Worm (Caenorhabditis elegans): ENCODE data around the gene nhr-150.
A peak's percentile ranks its signal among the peaks of the same experiment; 100 is the strongest.

Gene nhr-150

ce11 chrV:15498434-15498833 is 17.2 kb upstream of the nhr-150 start, which contains the start of gene C06B8.7:
C06B8.7 (plus strand) TSS chrV:15498734.
- TF ChIP-seq zip-11 (GFP tag; IDR thresholded peaks at IDR 0.05) (no peak), dmd-9 (GFP tag; IDR thresholded peaks at IDR 0.05) (no peak), unc-130 (GFP tag; optimal IDR thresholded peaks at IDR 0.05) (no peak), egl-43 (GFP tag; IDR thresholded peaks at IDR 0.05) (no peak), fkh-10 (GFP tag; optimal IDR thresholded peaks at IDR 0.05) (no peak), dpl-1 (GFP tag; optimal IDR thresholded peaks at IDR 0.05) (no peak), skn-1 (tag; optimal IDR thresholded peaks at IDR 0.05) (no peak), spr-3 (GFP tag; optimal IDR thresholded peaks at IDR 0.05) (no peak), hif-1 (tag; optimal IDR thresholded peaks at IDR 0.05) (no peak), egl-27 (tag; optimal IDR thresholded peaks at IDR 0.05) (no peak), dmd-8 (GFP tag; IDR thresholded peaks at IDR 0.05) (no peak), jun-1 (tag; optimal IDR thresholded peaks at IDR 0.05) (no peak), ceh-44 (GFP tag; IDR thresholded peaks at IDR 0.05) (no peak), rbr-2 (tag; optimal IDR thresholded peaks at IDR 0.05) (no peak), F49E8.2 (tag; optimal IDR thresholded peaks at IDR 0.05; ENCODE audit: borderline replicate concordance) (no peak), T26A8.4 (GFP tag; IDR thresholded peaks at IDR 0.05) (no peak)

DNA sequence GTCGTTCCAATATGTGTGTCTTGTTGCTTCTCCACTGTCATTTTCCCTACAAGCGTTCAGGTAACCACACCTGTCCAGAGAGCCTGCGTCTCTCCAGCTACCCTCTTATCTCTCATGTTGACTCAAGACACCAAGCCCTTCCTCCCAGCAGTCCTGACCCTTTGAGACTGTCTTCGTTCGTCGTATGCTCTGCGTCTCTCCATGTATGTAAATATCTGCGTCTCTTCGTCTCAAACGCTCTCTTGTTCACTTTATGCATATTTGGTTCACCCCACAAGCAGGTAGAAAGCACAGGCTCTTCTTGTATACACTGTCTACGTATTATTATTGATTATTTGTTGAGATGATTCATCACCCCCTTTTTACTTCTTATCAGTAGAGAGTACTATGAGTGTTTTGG is 16.5 kb upstream of the nhr-150 start:
- TF ChIP-seq nhr-10 (tag; optimal IDR thresholded peaks at IDR 0.05) (no peak), dmd-6 (GFP tag; IDR thresholded peaks at IDR 0.05) (no peak; the same call in 1 of the 2 replicates), hif-1 (tag; optimal IDR thresholded peaks at IDR 0.05) (no peak), mdl-1 (tag; optimal IDR thresholded peaks at IDR 0.05) (no peak), hlh-30 (tag; optimal IDR thresholded peaks at IDR 0.05; ENCODE audit: insufficient read depth) (no peak), pqm-1 (tag; optimal IDR thresholded peaks at IDR 0.05) (peak; percentile 59), madf-9 (GFP tag; conservative IDR thresholded peaks at IDR 0.05) (no peak), fos-1 (tag; optimal IDR thresholded peaks at IDR 0.05) (peak; percentile 56), saeg-2 (GFP tag; IDR thresholded peaks at IDR 0.05) (no peak), aha-1 (tag) (no peak), nhr-48 (tag; optimal IDR thresholded peaks at IDR 0.05) (peak; percentile 71), gei-8 (GFP tag; optimal IDR thresholded peaks at IDR 0.05) (no peak), nhr-102 (tag; optimal IDR thresholded peaks at IDR 0.05) (no peak), unc-39 (tag; optimal IDR thresholded peaks at IDR 0.05) (no peak), ceh-28 (tag; optimal IDR thresholded peaks at IDR 0.05) (peak; percentile 17), nhr-77 (tag; optimal IDR thresholded peaks at IDR 0.05) (no peak), lim-7 (GFP tag; IDR thresholded peaks at IDR 0.05) (no peak), ama-1 (optimal IDR thresholded peaks at IDR 0.05) (no peak), mes-2 (tag; optimal IDR thresholded peaks at IDR 0.05; ENCODE audit: poor library complexity, severe bottlenecking) (peak; percentile 42), vab-7 (GFP tag; IDR thresholded peaks at IDR 0.05) (no peak), egl-43 (GFP tag; IDR thresholded peaks at IDR 0.05) (no peak), nhr-6 (tag; optimal IDR thresholded peaks at IDR 0.05) (peak; percentile 89), ctbp-1 (GFP tag; IDR thresholded peaks at IDR 0.05) (no peak), T20F7.1 (GFP tag; optimal IDR thresholded peaks at IDR 0.05) (no peak), lin-39 (tag; optimal IDR thresholded peaks at IDR 0.05) (no peak), zag-1 (tag; optimal IDR thresholded peaks at IDR 0.05) (no peak), egl-27 (tag; optimal IDR thresholded peaks at IDR 0.05) (no peak), lin-29 (GFP tag; IDR thresholded peaks at IDR 0.05) (no peak), lsy-2 (tag; optimal IDR thresholded peaks at IDR 0.05) (no peak), duxl-1 (tag; optimal IDR thresholded peaks at IDR 0.05; ENCODE audit: poor library complexity) (no peak), lin-38 (GFP tag; IDR thresholded peaks at IDR 0.05) (no peak), zfp-2 (tag; optimal IDR thresholded peaks at IDR 0.05) (no peak), cey-2 (tag; optimal IDR thresholded peaks at IDR 0.05; ENCODE audit: borderline replicate concordance, insufficient read depth) (no peak), ceh-62 (tag; optimal IDR thresholded peaks at IDR 0.05) (no peak), nhr-42 (GFP tag; IDR thresholded peaks at IDR 0.05) (no peak), zfp-3 (GFP tag; conservative IDR thresholded peaks at IDR 0.05) (no peak), unc-62 (GFP tag; optimal IDR thresholded peaks at IDR 0.05 in 1 of 2) (no peak), unc-62 (tag; optimal IDR thresholded peaks at IDR 0.05) (no peak), mxl-2 (GFP tag; conservative IDR thresholded peaks at IDR 0.05) (no peak)

Data from whole organism, L4 larva.